Worm (Caenorhabditis elegans): ENCODE data around the gene B0454.6.
"Not testable (repeated sequence)": the region's sequence is repeated elsewhere in the genome, so short reads cannot be mapped to it uniquely, and the experiment has no call there.

Gene B0454.6

DNA sequence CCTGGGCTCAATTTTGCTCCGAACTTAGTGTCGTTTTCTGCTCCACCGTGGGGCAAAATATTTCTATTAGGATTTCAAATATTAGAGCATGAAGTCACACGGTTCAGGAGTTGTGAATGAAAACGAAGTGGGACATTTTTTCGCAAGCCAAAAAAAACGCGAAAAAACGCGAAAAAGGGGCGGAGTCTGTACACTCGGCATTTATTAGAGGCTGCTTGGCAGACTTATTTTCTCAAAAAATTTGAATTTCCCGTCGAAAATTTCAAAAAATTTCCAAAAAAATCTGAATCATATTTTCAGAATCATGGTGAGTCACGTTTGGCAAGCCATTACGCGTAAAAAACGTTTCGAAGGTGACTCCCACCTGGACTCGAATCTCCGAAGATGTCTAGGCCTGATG, at the start of gene B0454.6:
Gene B0454.6, plus strand, starts transcription at position 301 of the 400 bp plus-strand sequence.
- TF ChIP-seq dpl-1 (GFP tag; optimal IDR thresholded peaks at IDR 0.05); alr-1 (tag; optimal IDR thresholded peaks at IDR 0.05; ENCODE audit: borderline replicate concordance); egl-27 (tag; optimal IDR thresholded peaks at IDR 0.05): not testable (repeated sequence)

DNA sequence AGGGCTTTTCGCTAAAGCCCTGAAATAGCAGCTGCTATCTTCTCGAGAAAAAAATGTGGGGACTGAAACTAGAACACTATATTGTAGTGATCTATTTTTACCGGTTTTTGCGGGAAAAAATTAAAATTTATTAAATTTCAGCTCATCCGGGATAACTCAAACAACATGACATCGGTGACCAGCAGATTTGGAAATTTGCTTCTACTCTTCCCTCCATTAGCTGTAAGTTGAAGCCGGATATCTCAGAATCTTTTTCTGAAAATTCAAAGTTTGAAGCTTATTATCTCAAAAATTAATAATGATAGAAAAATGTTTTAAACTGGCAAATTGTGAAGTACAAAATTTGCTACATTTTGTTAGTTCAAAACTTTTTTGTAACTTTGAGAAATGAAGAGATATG, 48.2 kb upstream of the B0454.6 start:
- TF ChIP-seq vab-15 (tag; optimal IDR thresholded peaks at IDR 0.05) (no peak), aly-2 (tag; optimal IDR thresholded peaks at IDR 0.05) (no peak), ceh-63 (GFP tag; optimal IDR thresholded peaks at IDR 0.05) (no peak), irx-1 (tag; optimal IDR thresholded peaks at IDR 0.05) (no peak), zag-1 (tag; optimal IDR thresholded peaks at IDR 0.05) (no peak), blmp-1 (tag; optimal IDR thresholded peaks at IDR 0.05) (no peak), nhr-85 (tag) (no peak), nhr-47 (tag; optimal IDR thresholded peaks at IDR 0.05) (no peak), ceh-82 (tag; optimal IDR thresholded peaks at IDR 0.05) (no peak), sup-37 (GFP tag; optimal IDR thresholded peaks at IDR 0.05) (no peak), fkh-8 (tag; optimal IDR thresholded peaks at IDR 0.05) (no peak), C34B4.2 (tag; optimal IDR thresholded peaks at IDR 0.05) (no peak), nhr-237 (tag; optimal IDR thresholded peaks at IDR 0.05) (no peak), lin-14 (GFP tag; optimal IDR thresholded peaks at IDR 0.05) (no peak), ets-5 (GFP tag; IDR thresholded peaks at IDR 0.05) (no peak), isw-1 (GFP tag; IDR thresholded peaks at IDR 0.05) (no peak), hlh-17 (GFP tag; optimal IDR thresholded peaks at IDR 0.05; ENCODE audit: borderline replicate concordance) (no peak), snu-23 (GFP tag; optimal IDR thresholded peaks at IDR 0.05) (no peak), lin-39 (tag; optimal IDR thresholded peaks at IDR 0.05) (no peak), hpl-2 (GFP tag; optimal IDR thresholded peaks at IDR 0.05) (no peak)

DNA sequence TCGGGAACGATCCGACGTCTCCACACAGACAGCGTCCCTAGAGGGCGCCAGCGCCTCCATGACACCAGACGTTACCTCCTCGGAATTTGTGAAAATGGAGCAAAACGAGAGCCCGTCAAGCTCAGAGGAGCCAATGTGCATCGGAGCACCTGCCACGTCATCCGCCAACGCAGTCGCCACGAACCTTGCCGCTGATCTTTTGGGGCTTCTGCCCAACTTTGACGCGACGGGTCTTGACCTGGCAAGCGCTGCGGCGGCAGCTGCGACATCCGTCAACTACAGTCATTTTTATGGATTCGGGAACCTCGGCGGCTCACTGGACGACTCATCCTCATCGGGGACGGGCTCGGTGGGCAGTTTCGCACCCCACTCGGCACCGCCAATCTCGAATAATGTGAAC, 47.1 kb upstream of the B0454.6 start:
- TF ChIP-seq nhr-11 (tag; optimal IDR thresholded peaks at IDR 0.05), result no peak
- no peak for TF ChIP-seq ztf-11 (tag; optimal IDR thresholded peaks at IDR 0.05)
- TF ChIP-seq ztf-4 (tag; optimal IDR thresholded peaks at IDR 0.05), result no peak

DNA sequence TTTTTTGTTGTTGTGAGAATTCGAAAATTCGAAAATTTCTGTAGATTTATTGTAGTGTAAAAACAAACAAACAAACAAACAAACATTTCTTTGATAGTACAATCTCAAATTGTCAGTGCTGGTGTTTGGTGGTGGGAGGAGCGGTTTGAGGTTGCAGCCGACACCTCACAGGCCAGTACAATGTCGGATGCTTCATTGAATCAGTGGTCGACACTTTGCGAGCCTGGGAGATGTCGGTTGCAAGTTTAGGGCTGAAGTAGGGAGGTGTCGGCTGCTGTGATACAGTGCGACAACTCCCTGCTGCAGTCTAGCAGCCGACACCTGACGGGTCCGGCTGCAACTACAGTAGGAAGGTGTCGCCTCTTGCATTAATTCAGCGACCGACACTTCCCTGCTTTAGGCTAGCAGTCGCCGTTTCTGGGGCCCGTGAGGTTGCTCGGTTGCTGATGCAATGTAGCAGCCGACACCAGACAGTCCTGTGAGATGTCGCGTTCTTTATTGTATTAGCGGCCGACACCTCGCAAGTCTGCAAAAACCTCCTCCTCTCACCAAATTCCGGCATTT, 46.6 kb upstream of the B0454.6 start:
- TF ChIP-seq unc-86 (tag; optimal IDR thresholded peaks at IDR 0.05) (no peak), snpc-4 (tag; optimal IDR thresholded peaks at IDR 0.05) (peak; percentile 47)

DNA sequence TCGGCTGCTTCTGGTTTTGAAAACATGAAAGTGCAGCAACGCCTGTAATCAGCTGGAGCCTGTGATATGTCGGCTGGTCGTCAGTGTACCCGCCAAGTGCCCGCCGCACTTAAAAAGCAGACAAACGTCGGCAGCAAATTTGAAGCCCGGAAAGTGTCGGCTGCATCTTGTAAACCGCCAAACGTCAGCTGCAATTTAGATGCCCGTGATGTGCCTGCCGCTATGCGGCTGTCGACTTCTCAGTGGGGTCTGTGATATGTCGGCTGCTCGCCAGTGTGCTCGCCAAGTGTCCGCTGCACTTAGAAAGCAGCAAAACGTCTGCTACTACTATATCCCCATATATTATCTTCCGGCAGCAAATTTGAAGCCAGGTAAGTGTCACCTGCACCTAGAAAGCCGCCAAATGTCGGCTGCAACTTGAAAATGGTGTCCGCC, 45.4 kb upstream of the B0454.6 start:
- peak; percentile 2 for TF ChIP-seq snpc-4 (tag; optimal IDR thresholded peaks at IDR 0.05)
- no peak for TF ChIP-seq lin-15B (tag; optimal IDR thresholded peaks at IDR 0.05)

DNA sequence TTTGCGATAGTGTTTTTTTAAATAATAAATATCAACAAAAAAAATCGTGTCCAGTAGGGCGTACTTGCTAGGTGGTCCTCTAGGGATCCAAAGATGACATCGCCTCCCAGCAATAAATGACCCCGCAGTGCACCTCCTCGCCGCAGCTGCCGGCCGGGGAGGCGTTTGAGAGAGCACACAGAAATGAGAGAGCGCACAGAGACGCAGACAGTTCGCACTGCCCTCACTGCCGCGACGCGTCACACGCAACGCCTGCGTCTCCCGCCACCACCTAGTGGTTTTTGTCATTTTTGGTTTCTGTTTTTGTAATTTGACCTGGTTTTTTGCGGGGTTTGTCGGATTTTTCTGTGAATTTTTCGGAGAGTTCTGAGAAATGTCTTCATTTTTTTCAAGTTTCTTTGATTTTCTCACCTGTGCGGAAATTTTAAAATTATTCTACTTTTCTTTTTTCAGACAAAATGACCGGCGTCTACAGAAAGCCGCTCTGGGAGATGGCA, 44.7 kb upstream of the B0454.6 start, which contains the start of gene lido-7:
Gene lido-7, plus strand, starts transcription at position 447 of the 497 bp plus-strand sequence.
- TF ChIP-seq alr-1 (tag; optimal IDR thresholded peaks at IDR 0.05; ENCODE audit: borderline replicate concordance) (no peak), unc-130 (tag; optimal IDR thresholded peaks at IDR 0.05) (no peak), C16A3.4 (tag; optimal IDR thresholded peaks at IDR 0.05) (no peak), blmp-1 (tag; optimal IDR thresholded peaks at IDR 0.05) (no peak), nhr-47 (tag; optimal IDR thresholded peaks at IDR 0.05) (peak; percentile 59), hpl-2 (GFP tag; optimal IDR thresholded peaks at IDR 0.05) (no peak), lin-39 (tag; optimal IDR thresholded peaks at IDR 0.05) (no peak), unc-30 (tag; optimal IDR thresholded peaks at IDR 0.05) (no peak), nhr-19 (GFP tag; conservative IDR thresholded peaks at IDR 0.05) (peak; percentile 38; the same call in 1 of the 2 replicates), fkh-10 (GFP tag; optimal IDR thresholded peaks at IDR 0.05) (no peak), lin-13 (GFP tag; optimal IDR thresholded peaks at IDR 0.05) (peak; percentile 28), hlh-4 (tag; optimal IDR thresholded peaks at IDR 0.05) (no peak), isw-1 (GFP tag; IDR thresholded peaks at IDR 0.05) (peak; percentile 13; the same call in 1 of the 2 replicates), nhr-12 (tag; optimal IDR thresholded peaks at IDR 0.05) (no peak), lin-35 (GFP tag; optimal IDR thresholded peaks at IDR 0.05) (peak; percentile 27 to 59), pax-3 (tag; optimal IDR thresholded peaks at IDR 0.05) (no peak), sptf-1 (tag; optimal IDR thresholded peaks at IDR 0.05) (no peak), snu-23 (GFP tag; optimal IDR thresholded peaks at IDR 0.05) (peak; percentile 58), efl-1 (optimal IDR thresholded peaks at IDR 0.05) (peak; percentile 61 to 64), efl-1 (GFP tag; optimal IDR thresholded peaks at IDR 0.05 in 1 of 2) (peak; percentile 30 to 44), ama-1 (optimal IDR thresholded peaks at IDR 0.05) (no peak), lin-14 (GFP tag; optimal IDR thresholded peaks at IDR 0.05) (peak; percentile 83)

All from whole organism, L1 larva.